Worm (Caenorhabditis elegans) whole organism, early embryonic: ENCODE results near the gene T19D12.2.

Experiments used
- ama-1 ChIP-seq: fragments of 150-350 bp; optimal IDR thresholded peaks from 2 replicates; lab custom pipeline; 2014
- ets-7 ChIP-seq: sonication (generic microtip); optimal IDR thresholded peaks from 2 replicates; lab custom pipeline; 2016; ENCODE audit warnings: missing genotype, missing genetic modification characterization, missing compliant biosample characterization
- flt-1 ChIP-seq: fragments of 200-800 bp; sonication (Bioruptor generic); IDR thresholded peaks from 2 replicates; pipeline ENCODE4 v1.3.6; 2022; ENCODE audit warnings: missing genetic modification characterization, missing compliant biosample characterization
- tbx-37 ChIP-seq: fragments of 200-800 bp; sonication (Bioruptor generic); conservative IDR thresholded peaks from 2 replicates; pipeline ENCODE4 v1.3.6; 2022; ENCODE audit warnings: missing genetic modification reagents, missing genetic modification characterization, missing compliant biosample characterization
- tra-4 ChIP-seq: sonication (generic microtip); optimal IDR thresholded peaks from 2 replicates; lab custom pipeline; 2017; ENCODE audit warnings: missing genetic modification characterization, missing compliant biosample characterization

DNA sequence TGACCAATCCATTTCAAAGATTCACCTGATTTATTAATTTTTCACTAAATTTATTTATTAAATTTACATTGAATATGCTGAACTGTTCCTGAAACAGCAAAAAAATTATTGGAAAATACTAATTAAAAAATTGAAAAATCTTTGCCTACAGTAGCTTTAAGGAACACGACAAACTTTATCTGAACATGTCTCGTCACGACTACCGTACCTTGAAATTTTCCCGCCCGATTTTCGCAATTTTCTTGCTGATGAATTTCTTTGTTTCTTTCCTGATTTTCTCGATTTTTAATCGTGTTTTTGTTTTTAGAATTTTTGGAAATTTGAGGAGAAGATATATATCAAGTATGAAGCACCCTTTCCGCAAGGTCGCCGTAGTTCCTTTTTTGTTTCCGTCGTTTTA is 21.8 kb downstream of the T19D12.2 start:
- TF ChIP-seq ama-1 (lab: Kevin White, UChicago) (no peak), flt-1 (no peak), tra-4 (tag; lab: Kevin White, UChicago) (no peak), tbx-37 (GFP tag; lab: Robert Waterston, UW) (no peak), ets-7 (tag; lab: Kevin White, UChicago) (no peak)
